Worm (Caenorhabditis elegans): ENCODE measurements around the gene K11D12.8.

The K11D12.8 gene

ce11 chrV:5088311-5088710, 47.5 kb upstream of the K11D12.8 start (continued):
- TF ChIP-seq zag-1 (tag; optimal IDR thresholded peaks at IDR 0.05) (no peak), jun-1 (tag; optimal IDR thresholded peaks at IDR 0.05) (no peak), C34B4.2 (tag; optimal IDR thresholded peaks at IDR 0.05) (no peak), C04F5.9 (tag; optimal IDR thresholded peaks at IDR 0.05) (no peak), pax-3 (tag; optimal IDR thresholded peaks at IDR 0.05) (no peak), irx-1 (tag; optimal IDR thresholded peaks at IDR 0.05) (no peak), alr-1 (tag; optimal IDR thresholded peaks at IDR 0.05; ENCODE audit: borderline replicate concordance) (no peak), mab-9 (GFP tag; IDR thresholded peaks at IDR 0.05) (no peak), ztf-4 (tag; optimal IDR thresholded peaks at IDR 0.05) (no peak)

ce11 chrV:5086919-5087404, 46.2 kb upstream of the K11D12.8 start, which contains the start of gene Y58A7A.5:
Gene Y58A7A.5, minus strand, starts transcription at chrV:5086969.
- TF ChIP-seq nhr-12 (tag; optimal IDR thresholded peaks at IDR 0.05) (no peak), lin-39 (tag; optimal IDR thresholded peaks at IDR 0.05) (no peak), lin-14 (GFP tag; optimal IDR thresholded peaks at IDR 0.05) (peak; percentile 66), isw-1 (GFP tag; IDR thresholded peaks at IDR 0.05) (no peak), tbx-2 (tag; optimal IDR thresholded peaks at IDR 0.05) (peak; percentile 20), nhr-84 (tag; optimal IDR thresholded peaks at IDR 0.05) (no peak), hlh-4 (tag; optimal IDR thresholded peaks at IDR 0.05) (no peak), egl-13 (tag; optimal IDR thresholded peaks at IDR 0.05) (no peak), lsy-2 (tag; optimal IDR thresholded peaks at IDR 0.05) (peak in 1 of 2 experiments; percentile 58), ces-1 (GFP tag; optimal IDR thresholded peaks at IDR 0.05) (no peak), sup-37 (GFP tag; optimal IDR thresholded peaks at IDR 0.05) (no peak), zip-4 (GFP tag; optimal IDR thresholded peaks at IDR 0.05) (peak; percentile 66), nhr-47 (tag; optimal IDR thresholded peaks at IDR 0.05) (peak; percentile 27), efl-1 (optimal IDR thresholded peaks at IDR 0.05) (peak in 1 of 2 experiments; percentile 15), efl-1 (GFP tag; optimal IDR thresholded peaks at IDR 0.05 in 1 of 2) (no peak), ets-5 (GFP tag; IDR thresholded peaks at IDR 0.05) (no peak), lin-13 (GFP tag; optimal IDR thresholded peaks at IDR 0.05) (no peak), mep-1 (tag; optimal IDR thresholded peaks at IDR 0.05) (peak; percentile 13), fkh-10 (GFP tag; optimal IDR thresholded peaks at IDR 0.05) (no peak), nhr-76 (tag; optimal IDR thresholded peaks at IDR 0.05) (no peak), efl-3 (GFP tag; optimal IDR thresholded peaks at IDR 0.05) (no peak), vab-15 (tag; optimal IDR thresholded peaks at IDR 0.05) (no peak), hpl-2 (GFP tag; optimal IDR thresholded peaks at IDR 0.05) (no peak), C16A3.4 (tag; optimal IDR thresholded peaks at IDR 0.05) (no peak), egl-27 (tag; optimal IDR thresholded peaks at IDR 0.05) (no peak), nhr-19 (GFP tag; conservative IDR thresholded peaks at IDR 0.05) (peak; percentile 85), pag-3 (tag; optimal IDR thresholded peaks at IDR 0.05; ENCODE audit: borderline replicate concordance, insufficient read depth) (no peak), ceh-8 (GFP tag; optimal IDR thresholded peaks at IDR 0.05) (no peak), nhr-90 (tag; optimal IDR thresholded peaks at IDR 0.05; ENCODE audit: poor library complexity) (no peak), aly-2 (tag; optimal IDR thresholded peaks at IDR 0.05) (no peak), lin-15B (tag; optimal IDR thresholded peaks at IDR 0.05) (no peak), nhr-20 (tag; optimal IDR thresholded peaks at IDR 0.05) (no peak), mdl-1 (tag; optimal IDR thresholded peaks at IDR 0.05) (no peak), nhr-71 (tag; optimal IDR thresholded peaks at IDR 0.05) (peak; percentile 45), fkh-4 (tag; optimal IDR thresholded peaks at IDR 0.05; ENCODE audit: borderline replicate concordance) (no peak), jun-1 (tag; optimal IDR thresholded peaks at IDR 0.05) (no peak), unc-130 (tag; optimal IDR thresholded peaks at IDR 0.05) (no peak), grh-1 (GFP tag; IDR thresholded peaks at IDR 0.05) (no peak), fos-1 (tag; optimal IDR thresholded peaks at IDR 0.05) (no peak), tlp-1 (tag; optimal IDR thresholded peaks at IDR 0.05) (no peak), ceh-63 (GFP tag; optimal IDR thresholded peaks at IDR 0.05) (no peak), dsc-1 (tag; optimal IDR thresholded peaks at IDR 0.05) (peak; percentile 59), nhr-11 (tag; optimal IDR thresholded peaks at IDR 0.05) (no peak), C04F5.9 (tag; optimal IDR thresholded peaks at IDR 0.05) (no peak), mef-2 (tag; optimal IDR thresholded peaks at IDR 0.05) (no peak)

All from whole organism, L1 larva.